Fruit fly (Drosophila melanogaster) whole organism, embryonic: Measurements from ENCODE around the gene CG46059.

Experiments used
- Abd-B ChIP-seq: fragments of 200-800 bp; sonication (Bioruptor generic); optimal IDR thresholded peaks from 2 replicates; lab custom pipeline; 2018; ENCODE audit warnings: missing biosample characterization, mild to moderate bottlenecking, missing genetic modification characterization, moderate library complexity
- Asciz ChIP-seq: fragments of 200-800 bp; sonication (Bioruptor generic); optimal IDR thresholded peaks from 2 replicates; lab custom pipeline; 2017; ENCODE audit warnings: missing biosample characterization, mild to moderate bottlenecking, missing genetic modification characterization, missing genetic modification reagents
- Atf6 ChIP-seq: fragments of 200-800 bp; sonication (Bioruptor generic); IDR thresholded peaks from 2 replicates; pipeline ENCODE4 v1.3.6; 2022; ENCODE audit warnings: missing biosample characterization, missing genetic modification characterization
- CG11723 ChIP-seq: fragments of 200-800 bp; sonication (Bioruptor generic); optimal IDR thresholded peaks from 2 replicates; lab custom pipeline; 2017; ENCODE audit warnings: missing biosample characterization, mild to moderate bottlenecking, missing genetic modification characterization
- CG12299 ChIP-seq: fragments of 200-800 bp; sonication (Bioruptor generic); optimal IDR thresholded peaks from 2 replicates; lab custom pipeline; 2018; ENCODE audit warnings: missing biosample characterization, mild to moderate bottlenecking, missing genetic modification characterization
- CG13296 ChIP-seq: fragments of 200-800 bp; sonication (Bioruptor generic); optimal IDR thresholded peaks from 3 replicates; lab custom pipeline; 2018; ENCODE audit warnings: missing biosample characterization, mild to moderate bottlenecking, missing genetic modification characterization
- CG14014 ChIP-seq: fragments of 200-800 bp; sonication (Bioruptor generic); IDR thresholded peaks from 2 replicates; pipeline ENCODE4 v1.3.6; 2022; ENCODE audit warnings: missing biosample characterization, missing genetic modification characterization
- CG15011 ChIP-seq: fragments of 200-800 bp; sonication (Bioruptor generic); optimal IDR thresholded peaks from 3 replicates; lab custom pipeline; 2018; ENCODE audit warnings: missing biosample characterization, mild to moderate bottlenecking, missing genetic modification characterization
- CG1529 ChIP-seq: fragments of 200-800 bp; sonication (Bioruptor generic); optimal IDR thresholded peaks from 3 replicates; lab custom pipeline; 2018; ENCODE audit warnings: missing biosample characterization, missing genetic modification characterization
- CG15696 ChIP-seq: fragments of 200-800 bp; sonication (Bioruptor generic); optimal IDR thresholded peaks from 2 replicates; lab custom pipeline; 2019; ENCODE audit warnings: missing biosample characterization, mild to moderate bottlenecking, missing genetic modification characterization, moderate library complexity
- CG1602 ChIP-seq: fragments of 200-800 bp; sonication (Bioruptor generic); optimal IDR thresholded peaks from 3 replicates; lab custom pipeline; 2016; ENCODE audit warnings: missing biosample characterization, missing genetic modification characterization
- CG17361 ChIP-seq: fragments of 200-800 bp; sonication (Bioruptor generic); IDR thresholded peaks from 3 replicates; pipeline ENCODE4 v1.3.6; 2022; ENCODE audit warnings: missing biosample characterization, missing genetic modification characterization
- CG17829 ChIP-seq: fragments of 200-800 bp; optimal IDR thresholded peaks from 2 replicates; lab custom pipeline; 2019; ENCODE audit warnings: missing biosample characterization, mild to moderate bottlenecking, missing genetic modification characterization, moderate library complexity
- CG34422 ChIP-seq: fragments of 200-800 bp; sonication (Bioruptor generic); IDR thresholded peaks from 3 replicates; pipeline ENCODE4 v1.3.6; 2022; ENCODE audit warnings: missing biosample characterization, missing genetic modification characterization
- CG7372 ChIP-seq: fragments of 200-800 bp; sonication (Bioruptor generic); IDR thresholded peaks from 2 replicates; pipeline ENCODE4 v1.3.6; 2022; ENCODE audit warnings: missing biosample characterization, missing genetic modification characterization
- CG8478 ChIP-seq: fragments of >200 bp; optimal IDR thresholded peaks from 2 replicates; lab custom pipeline; 2018
- CrebB ChIP-seq: fragments of 200-800 bp; sonication (Bioruptor generic); optimal IDR thresholded peaks from 3 replicates; lab custom pipeline; 2018; ENCODE audit warnings: missing biosample characterization, mild to moderate bottlenecking, missing genetic modification characterization
- D ChIP-seq, 2 experiments: fragments of 200-800 bp in 1 of 2; fragments of >200 bp in 1 of 2; sonication (Bioruptor generic) in 1 of 2; optimal IDR thresholded peaks; 2 replicates in 1 of 2; 3 replicates in 1 of 2; lab custom pipeline; 2017; ENCODE audit warnings: mild to moderate bottlenecking in 1 of 2, missing biosample characterization in 1 of 2, missing genetic modification characterization in 1 of 2, missing genetic modification reagents in 1 of 2
- Dbx ChIP-seq: fragments of 200-800 bp; sonication (Bioruptor generic); IDR thresholded peaks from 3 replicates; pipeline ENCODE4 v1.3.6; 2022; ENCODE audit warnings: missing biosample characterization, missing genetic modification characterization
- Ets97D ChIP-seq: fragments of 200-800 bp; sonication (Bioruptor generic); optimal IDR thresholded peaks from 3 replicates; lab custom pipeline; 2016; ENCODE audit warnings: missing biosample characterization, missing genetic modification characterization
- Gsc ChIP-seq: fragments of 200-800 bp; sonication (Bioruptor generic); IDR thresholded peaks from 2 replicates; pipeline ENCODE4 v1.3.6; 2022; ENCODE audit warnings: missing biosample characterization, missing genetic modification characterization
- H15 ChIP-seq: fragments of 200-800 bp; sonication (Bioruptor generic); IDR thresholded peaks from 3 replicates; pipeline ENCODE4 v1.3.6; 2022; ENCODE audit warnings: missing biosample characterization, missing genetic modification characterization
- HmgZ ChIP-seq: fragments of 200-800 bp; sonication (Bioruptor generic); optimal IDR thresholded peaks from 2 replicates; lab custom pipeline; 2018; ENCODE audit warnings: missing biosample characterization, mild to moderate bottlenecking, missing genetic modification characterization
- Hsf ChIP-seq: fragments of 200-800 bp; sonication (Bioruptor generic); optimal IDR thresholded peaks from 3 replicates; lab custom pipeline; 2016; ENCODE audit warnings: missing biosample characterization, missing genetic modification characterization
- Lim3 ChIP-seq: fragments of 200-800 bp; sonication (Bioruptor generic); IDR thresholded peaks from 2 replicates; pipeline ENCODE4 v1.3.6; 2022; ENCODE audit warnings: missing biosample characterization, missing genetic modification characterization
- MTF-1 ChIP-seq: fragments of 200-800 bp; sonication (Bioruptor generic); optimal IDR thresholded peaks from 2 replicates; lab custom pipeline; 2018; ENCODE audit warnings: missing biosample characterization, mild to moderate bottlenecking, missing genetic modification characterization, borderline replicate concordance
- Nf-YA ChIP-seq: fragments of 200-800 bp; sonication (Bioruptor generic); IDR thresholded peaks from 2 replicates; pipeline ENCODE4 v1.3.6; 2022; ENCODE audit warnings: missing biosample characterization, missing genetic modification characterization
- Oli ChIP-seq: fragments of 200-800 bp; sonication (Bioruptor generic); optimal IDR thresholded peaks from 2 replicates; lab custom pipeline; 2018; ENCODE audit warnings: missing biosample characterization, mild to moderate bottlenecking, missing genetic modification characterization, moderate library complexity
- Six4 ChIP-seq: fragments of 200-800 bp; sonication (Bioruptor generic); optimal IDR thresholded peaks from 2 replicates; lab custom pipeline; 2016; ENCODE audit warnings: missing biosample characterization, missing genetic modification characterization
- Ssrp ChIP-seq: fragments of 200-800 bp; sonication (Bioruptor generic); optimal IDR thresholded peaks from 2 replicates; lab custom pipeline; 2018; ENCODE audit warnings: missing biosample characterization, mild to moderate bottlenecking, missing genetic modification characterization, moderate library complexity
- Vsx1 ChIP-seq: fragments of 200-800 bp; sonication (Bioruptor generic); optimal IDR thresholded peaks from 2 replicates; lab custom pipeline; 2017; ENCODE audit warnings: missing biosample characterization, mild to moderate bottlenecking, missing genetic modification characterization, missing genetic modification reagents
- cad ChIP-seq: fragments of >200 bp; optimal IDR thresholded peaks from 2 replicates; lab custom pipeline; 2017; ENCODE audit warnings: missing biosample characterization, missing genetic modification characterization
- chif ChIP-seq, 2 experiments: fragments of 200-800 bp; sonication (Bioruptor generic); optimal IDR thresholded peaks; 3 replicates each; lab custom pipeline; 2016; ENCODE audit warnings: missing biosample characterization in 2 of 2, missing genetic modification characterization in 2 of 2
- ci ChIP-seq: fragments of 200-800 bp; sonication (Bioruptor generic); IDR thresholded peaks from 3 replicates; pipeline ENCODE4 v1.3.6; 2022; ENCODE audit warnings: missing biosample characterization, missing genetic modification characterization
- esg ChIP-seq: fragments of 200-800 bp; sonication (Bioruptor generic); conservative IDR thresholded peaks from 2 replicates; pipeline ENCODE4 v1.3.6; 2022; ENCODE audit warnings: missing biosample characterization, missing genetic modification characterization
- ewg ChIP-seq: fragments of 200-800 bp; sonication (Bioruptor generic); optimal IDR thresholded peaks from 3 replicates; lab custom pipeline; 2017; ENCODE audit warnings: mild to moderate bottlenecking, missing biosample characterization, missing genetic modification reagents, missing genetic modification characterization
- exex ChIP-seq: fragments of 200-800 bp; sonication (Bioruptor generic); optimal IDR thresholded peaks from 4 replicates; lab custom pipeline; 2018; ENCODE audit warnings: missing biosample characterization, mild to moderate bottlenecking, missing genetic modification characterization, moderate library complexity
- fd64A ChIP-seq: fragments of 200-800 bp; sonication (Bioruptor generic); optimal IDR thresholded peaks from 3 replicates; lab custom pipeline; 2018; ENCODE audit warnings: missing biosample characterization, mild to moderate bottlenecking, missing genetic modification characterization
- her ChIP-seq: fragments of 200-800 bp; sonication (Bioruptor generic); optimal IDR thresholded peaks from 2 replicates; lab custom pipeline; 2016; ENCODE audit warnings: missing biosample characterization, missing genetic modification characterization
- lab ChIP-seq: fragments of 200-800 bp; sonication (Bioruptor generic); optimal IDR thresholded peaks from 3 replicates; lab custom pipeline; 2017; ENCODE audit warnings: missing biosample characterization, missing genetic modification characterization, mild to moderate bottlenecking, moderate library complexity, missing genetic modification reagents
- mam ChIP-seq: fragments of 200-800 bp; sonication (Bioruptor generic); optimal IDR thresholded peaks from 3 replicates; lab custom pipeline; 2016; ENCODE audit warnings: missing biosample characterization, missing genetic modification characterization
- run ChIP-seq: fragments of 200-800 bp; sonication (Bioruptor generic); optimal IDR thresholded peaks from 3 replicates; lab custom pipeline; 2018; ENCODE audit warnings: missing biosample characterization, mild to moderate bottlenecking, missing genetic modification characterization
- so ChIP-seq: fragments of 200-800 bp; sonication (Bioruptor generic); IDR thresholded peaks from 3 replicates; pipeline ENCODE4 v1.3.6; 2022; ENCODE audit warnings: missing biosample characterization, missing genetic modification characterization
- sob ChIP-seq: fragments of 200-800 bp; sonication (Bioruptor generic); IDR thresholded peaks from 2 replicates; pipeline ENCODE4 v1.3.6; 2022; ENCODE audit warnings: missing biosample characterization, missing genetic modification characterization
- sqz ChIP-seq: fragments of 200-800 bp; sonication (Bioruptor generic); optimal IDR thresholded peaks from 3 replicates; lab custom pipeline; 2018; ENCODE audit warnings: missing biosample characterization, mild to moderate bottlenecking, missing genetic modification characterization
- zf30C ChIP-seq: fragments of 200-800 bp; sonication (Bioruptor generic); optimal IDR thresholded peaks from 3 replicates; lab custom pipeline; 2018; ENCODE audit warnings: missing biosample characterization, mild to moderate bottlenecking, missing genetic modification characterization

CG46059 gene

DNA sequence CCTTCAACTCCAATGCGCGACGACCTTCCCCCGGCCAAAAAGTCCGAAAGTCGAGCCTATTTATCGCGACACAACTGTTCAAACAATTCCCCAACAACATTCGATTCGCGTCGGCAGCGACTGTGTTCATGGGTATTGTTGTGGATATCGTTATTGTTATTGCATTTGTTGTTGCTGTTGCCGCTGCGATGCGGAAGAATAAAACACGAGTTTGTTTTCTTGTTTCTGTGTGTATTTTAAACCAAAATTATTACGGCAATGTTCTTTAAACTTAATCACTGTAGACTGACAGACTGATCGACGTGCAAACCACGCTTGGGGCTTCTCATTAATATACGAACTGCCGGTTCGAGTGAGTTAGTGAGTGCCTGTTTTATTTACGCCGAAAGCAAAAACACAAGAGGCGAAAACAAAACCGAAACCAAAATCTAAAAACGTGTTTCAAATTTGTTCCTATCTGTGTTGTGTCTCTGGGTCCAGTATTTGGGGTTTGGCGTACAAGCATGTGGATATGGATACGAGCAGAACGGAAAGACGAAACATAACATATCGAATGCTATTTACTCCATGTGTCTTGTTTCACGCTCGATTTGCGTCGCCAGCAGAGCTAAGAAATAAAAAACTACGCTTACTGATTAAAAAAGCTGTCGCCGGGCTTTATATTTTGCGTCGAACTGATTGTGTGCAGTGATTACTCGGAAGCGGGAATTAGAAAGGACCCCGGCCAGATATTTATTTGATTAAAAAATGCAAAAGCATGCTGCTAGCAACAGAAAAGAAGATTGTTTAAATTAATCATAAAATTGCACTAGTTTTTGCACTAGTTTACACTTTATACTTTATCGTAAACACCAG lies 23.8 kb downstream of the CG46059 start (continued):
- TF ChIP-seq Abd-B (no peak), Gsc (no peak), run (tag; lab: Kevin White, UChicago) (no peak), CG14014 (GFP tag; lab: Robert Waterston, UW) (peak; percentile 18; the same call in 1 of the 2 replicates), CG34422 (GFP tag; lab: Robert Waterston, UW) (no peak), CG17829 (tag; lab: Kevin White, UChicago) (no peak), lab (GFP tag; lab: Kevin White, UChicago) (no peak), Six4 (GFP tag; lab: Kevin White, UChicago) (no peak), Ssrp (tag; lab: Kevin White, UChicago) (no peak), esg (GFP tag; lab: Robert Waterston, UW) (no peak), Lim3 (GFP tag; lab: Robert Waterston, UW) (no peak), sqz (GFP tag; lab: Kevin White, UChicago) (no peak), Ets97D (GFP tag; lab: Kevin White, UChicago) (no peak), exex (tag; lab: Kevin White, UChicago) (no peak), MTF-1 (no peak)

- TF ChIP-seq so (GFP tag; lab: Robert Waterston, UW): 0 out of 3 replicates have a peak, but pooled peaks have one; percentile 53
- peak; percentile 56 for TF ChIP-seq Vsx1 (GFP tag; lab: Kevin White, UChicago)
- no peak for TF ChIP-seq cad (GFP tag; lab: Kevin White, UChicago)
- TF ChIP-seq CG7372 (GFP tag; lab: Robert Waterston, UW): 0 out of 2 replicates have a peak, but pooled peaks have one; percentile 36
- peak; percentile 48 for TF ChIP-seq mam (GFP tag; lab: Kevin White, UChicago)
- TF ChIP-seq CG8478 (lab: Kevin White, UChicago): no peak
- TF ChIP-seq CG17361: peak; percentile 70; the same call in 2 of the 3 replicates
- no peak for TF ChIP-seq Nf-YA (GFP tag; lab: Robert Waterston, UW)
- peak; percentile 10; the same call in 1 of the 3 replicates for TF ChIP-seq Dbx (GFP tag; lab: Robert Waterston, UW)
- TF ChIP-seq sob (GFP tag; lab: Robert Waterston, UW): peak; percentile 57
- TF ChIP-seq Ssrp (tag; lab: Kevin White, UChicago): peak; percentile 22
- TF ChIP-seq Oli (tag; lab: Kevin White, UChicago): peak; percentile 23
- peak; percentile 28 to 55 for TF ChIP-seq chif (GFP tag; optimal IDR thresholded peaks at IDR 0.05; lab: Kevin White, UChicago)
- peak; percentile 16 for TF ChIP-seq Asciz
- peak; percentile 30; the same call in 1 of the 3 replicates for TF ChIP-seq H15 (GFP tag; lab: Robert Waterston, UW)
- no peak for TF ChIP-seq HmgZ (tag; lab: Kevin White, UChicago)
- TF ChIP-seq CG1602 (GFP tag; lab: Kevin White, UChicago): peak; percentile 25
- no peak for TF ChIP-seq fd64A (GFP tag; lab: Kevin White, UChicago)
- peak; percentile 37 for TF ChIP-seq Hsf (GFP tag; lab: Kevin White, UChicago)
- no peak for TF ChIP-seq CG15011
- no peak for TF ChIP-seq her (GFP tag; lab: Kevin White, UChicago)
- TF ChIP-seq CG11723 (GFP tag; lab: Kevin White, UChicago): peak; percentile 47
- TF ChIP-seq Atf6 (GFP tag; lab: Robert Waterston, UW): peak; percentile 53; the same call in 1 of the 2 replicates
- TF ChIP-seq ewg (GFP tag; lab: Kevin White, UChicago): peak; percentile 10
- peak; percentile 82 for TF ChIP-seq D (optimal IDR thresholded peaks at IDR 0.05; lab: Kevin White, UChicago)
- TF ChIP-seq D (GFP tag; optimal IDR thresholded peaks at IDR 0.05; lab: Kevin White, UChicago): peak; percentile 13
- TF ChIP-seq zf30C (GFP tag; lab: Kevin White, UChicago): no peak
- TF ChIP-seq CG15696 (tag; lab: Kevin White, UChicago): peak; percentile 28
- TF ChIP-seq CG13296 (GFP tag; lab: Kevin White, UChicago): peak; percentile 2
- TF ChIP-seq CG12299 (tag; lab: Kevin White, UChicago): peak; percentile 7
- TF ChIP-seq ci (GFP tag; lab: Robert Waterston, UW): 0 out of 3 replicates have a peak, but pooled peaks have one; percentile 25
- TF ChIP-seq CG1529 (GFP tag; lab: Kevin White, UChicago): peak; percentile 57
- TF ChIP-seq CrebB (tag; lab: Kevin White, UChicago): no peak
Observed at dm6 chr2L:19158679-19159551, 24.7 kb downstream of the CG46059 start.
